Worm (Caenorhabditis elegans) whole organism, L4 larva: Measurements from ENCODE around the gene sre-37.

Experiments
- D1046.2 ChIP-seq: fragments of 200-800 bp; sonication (Bioruptor generic); IDR thresholded peaks from 2 replicates; pipeline ENCODE4 v1.3.6; 2022; ENCODE audit warnings: missing genetic modification characterization, missing compliant biosample characterization
- F10B5.3 ChIP-seq: sonication (generic microtip); optimal IDR thresholded peaks from 2 replicates; lab custom pipeline; 2016; ENCODE audit warnings: mild to moderate bottlenecking, missing genetic modification characterization, missing compliant biosample characterization
- F49E8.2 ChIP-seq: sonication (generic microtip); optimal IDR thresholded peaks from 2 replicates; lab custom pipeline; 2016; ENCODE audit warnings: missing compliant biosample characterization, mild to moderate bottlenecking, missing genetic modification characterization, borderline replicate concordance
- Y75B8A.6 ChIP-seq: fragments of 200-800 bp; sonication (Bioruptor generic); IDR thresholded peaks from 2 replicates; pipeline ENCODE4 v1.3.6; 2022; ENCODE audit warnings: missing genetic modification reagents, missing genetic modification characterization, missing compliant biosample characterization
- aha-1 ChIP-seq: fragments of 150-350 bp; peaks from one replicate; lab custom pipeline; 2014; ENCODE audit warnings: missing biosample characterization, missing genetic modification characterization
- aly-2 ChIP-seq: sonication (generic microtip); optimal IDR thresholded peaks from 2 replicates; lab custom pipeline; 2018; ENCODE audit warnings: missing biosample characterization, missing genetic modification characterization
- ces-1 ChIP-seq: fragments of 150-350 bp; sonication (generic microtip); optimal IDR thresholded peaks from 4 replicates; lab custom pipeline; 2014; ENCODE audit warnings: missing biosample characterization, missing genetic modification reagents, missing genetic modification characterization
- dmd-8 ChIP-seq: fragments of 200-800 bp; sonication (Bioruptor generic); IDR thresholded peaks from 2 replicates; pipeline ENCODE4 v1.3.6; 2022; ENCODE audit warnings: missing genetic modification characterization, missing compliant biosample characterization
- dve-1 ChIP-seq: sonication (generic microtip); optimal IDR thresholded peaks from 2 replicates; lab custom pipeline; 2017; ENCODE audit warnings: antibody characterized with exemption, mild to moderate bottlenecking, missing genetic modification characterization, missing compliant biosample characterization; ENCODE audit not compliant: insufficient read depth
- egl-27 ChIP-seq: sonication (generic microtip); optimal IDR thresholded peaks from 3 replicates; lab custom pipeline; 2017; ENCODE audit warnings: missing biosample characterization, missing genetic modification reagents, missing genetic modification characterization
- fkh-10 ChIP-seq: fragments of 150-350 bp; optimal IDR thresholded peaks from 2 replicates; lab custom pipeline; 2014; ENCODE audit warnings: missing biosample characterization, missing genetic modification reagents, missing genetic modification characterization
- hif-1 ChIP-seq, 2 experiments: sonication (generic microtip); optimal IDR thresholded peaks; 2 replicates each; lab custom pipeline; 2016 to 2017; ENCODE audit warnings: missing compliant biosample characterization in 2 of 2, missing genetic modification characterization in 2 of 2, missing genetic modification reagents in 2 of 2, missing genotype in 2 of 2, mild to moderate bottlenecking in 1 of 2
- lin-1 ChIP-seq: fragments of 200-800 bp; sonication (Bioruptor generic); IDR thresholded peaks from 2 replicates; pipeline ENCODE4 v1.3.6; 2022; ENCODE audit warnings: missing genetic modification reagents, missing genetic modification characterization, missing compliant biosample characterization
- lin-29 ChIP-seq: fragments of 200-800 bp; sonication (Bioruptor generic); IDR thresholded peaks from 2 replicates; pipeline ENCODE4 v1.3.6; 2022; ENCODE audit warnings: missing genetic modification reagents, missing genetic modification characterization, missing compliant biosample characterization
- lin-39 ChIP-seq: fragments of 150-350 bp; optimal IDR thresholded peaks from 2 replicates; lab custom pipeline; 2014; ENCODE audit warnings: missing biosample characterization, missing genetic modification reagents, missing genetic modification characterization
- lir-3 ChIP-seq: sonication (generic microtip); optimal IDR thresholded peaks from 2 replicates; lab custom pipeline; 2016; ENCODE audit warnings: mild to moderate bottlenecking, missing genetic modification characterization, missing compliant biosample characterization
- lsy-2 ChIP-seq, 2 experiments: fragments of 150-350 bp in 1 of 2; sonication (generic microtip) in 1 of 2; optimal IDR thresholded peaks; 2 replicates each; lab custom pipeline; 2014 to 2017; ENCODE audit warnings: missing biosample characterization in 2 of 2, missing genetic modification characterization in 2 of 2
- mdt-29 ChIP-seq: fragments of 200-800 bp; sonication (Bioruptor generic); IDR thresholded peaks from 2 replicates; pipeline ENCODE4 v1.3.6; 2022; ENCODE audit warnings: missing genetic modification reagents, missing genetic modification characterization, missing compliant biosample characterization
- mep-1 ChIP-seq: fragments of 150-350 bp; sonication (generic microtip); optimal IDR thresholded peaks from 3 replicates; lab custom pipeline; 2014; ENCODE audit warnings: missing biosample characterization, missing genetic modification characterization
- mes-2 ChIP-seq: sonication (generic microtip); optimal IDR thresholded peaks from 2 replicates; lab custom pipeline; 2016; ENCODE audit warnings: missing genotype, mild to moderate bottlenecking, missing genetic modification characterization, missing compliant biosample characterization; ENCODE audit not compliant: poor library complexity, severe bottlenecking
- mxl-2 ChIP-seq: fragments of 200-800 bp; sonication (Bioruptor generic); conservative IDR thresholded peaks from 2 replicates; pipeline ENCODE4 v1.3.6; 2022; ENCODE audit warnings: missing genetic modification reagents, missing genetic modification characterization, missing compliant biosample characterization
- nhr-25 ChIP-seq: sonication (generic microtip); optimal IDR thresholded peaks from 2 replicates; lab custom pipeline; 2017; ENCODE audit warnings: missing genetic modification characterization, mild to moderate bottlenecking, missing compliant biosample characterization, antibody characterized with exemption, moderate library complexity, borderline replicate concordance; ENCODE audit not compliant: insufficient read depth
- nhr-42 ChIP-seq: fragments of 200-800 bp; sonication (Bioruptor generic); IDR thresholded peaks from 2 replicates; pipeline ENCODE4 v1.3.6; 2022; ENCODE audit warnings: missing genetic modification characterization, missing compliant biosample characterization
- nhr-48 ChIP-seq: sonication (generic microtip); optimal IDR thresholded peaks from 2 replicates; lab custom pipeline; 2016; ENCODE audit warnings: mild to moderate bottlenecking, missing genetic modification characterization, missing compliant biosample characterization
- nhr-6 ChIP-seq: fragments of 150-350 bp; optimal IDR thresholded peaks from 2 replicates; lab custom pipeline; 2014; ENCODE audit warnings: missing biosample characterization, missing genetic modification characterization
- php-3 ChIP-seq: fragments of 200-800 bp; sonication (Bioruptor generic); IDR thresholded peaks from 2 replicates; pipeline ENCODE4 v1.3.6; 2022; ENCODE audit warnings: missing genetic modification reagents, missing genetic modification characterization, missing compliant biosample characterization
- pqm-1 ChIP-seq: sonication (generic microtip); optimal IDR thresholded peaks from 2 replicates; lab custom pipeline; 2017; ENCODE audit warnings: missing biosample characterization, missing genetic modification characterization
- sdz-12 ChIP-seq: fragments of 200-800 bp; sonication (Bioruptor generic); optimal IDR thresholded peaks from 2 replicates; lab custom pipeline; 2018; ENCODE audit warnings: mild to moderate bottlenecking, missing genetic modification characterization, missing compliant biosample characterization
- set-16 ChIP-seq: fragments of 200-800 bp; sonication (Bioruptor generic); IDR thresholded peaks from 2 replicates; pipeline ENCODE4 v1.3.6; 2022; ENCODE audit warnings: missing genetic modification reagents, missing genetic modification characterization, missing compliant biosample characterization
- spr-1 ChIP-seq: sonication (generic microtip); optimal IDR thresholded peaks from 2 replicates; lab custom pipeline; 2016; ENCODE audit warnings: mild to moderate bottlenecking, missing genetic modification characterization, missing compliant biosample characterization
- spr-3 ChIP-seq: fragments of 200-800 bp; sonication (Bioruptor generic); optimal IDR thresholded peaks from 2 replicates; lab custom pipeline; 2018; ENCODE audit warnings: mild to moderate bottlenecking, missing genetic modification characterization, missing compliant biosample characterization
- tra-1 ChIP-seq: fragments of 200-800 bp; sonication (Bioruptor generic); IDR thresholded peaks from 2 replicates; pipeline ENCODE4 v1.3.6; 2022; ENCODE audit warnings: missing genetic modification reagents, missing genetic modification characterization, missing compliant biosample characterization
- unc-130 ChIP-seq: sonication (generic microtip); optimal IDR thresholded peaks from 2 replicates; lab custom pipeline; 2016; ENCODE audit warnings: missing genetic modification reagents, missing genetic modification characterization, missing compliant biosample characterization
- zfp-2 ChIP-seq: sonication (generic microtip); optimal IDR thresholded peaks from 2 replicates; lab custom pipeline; 2016; ENCODE audit warnings: mild to moderate bottlenecking, missing genetic modification characterization, missing compliant biosample characterization

Gene sre-37

DNA sequence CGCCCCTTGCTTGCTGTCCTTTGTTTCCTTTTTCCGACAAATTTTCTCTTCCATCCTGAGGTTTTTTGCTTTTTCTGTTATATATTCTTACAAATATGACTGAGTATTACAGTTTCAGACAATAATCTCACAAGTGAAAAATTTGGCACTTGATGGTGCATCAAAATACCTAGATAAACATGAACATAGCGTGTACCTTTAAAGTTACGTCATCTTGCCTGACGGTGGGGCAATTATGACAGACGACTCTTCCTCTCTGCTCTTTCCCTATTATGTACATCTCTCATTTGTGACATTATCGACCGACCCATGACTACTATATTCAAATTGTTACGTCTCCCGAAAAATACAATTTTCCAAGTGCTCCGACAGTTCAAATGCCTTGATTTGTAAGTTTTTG, 17.0 kb downstream of the sre-37 start, which contains the start of gene fbxb-102:
fbxb-102 (plus strand) TSS at position 301 of the 400 bp plus-strand sequence.
- TF ChIP-seq mxl-2 (GFP tag; lab: Robert Waterston, UW) (no peak), zfp-2 (tag; lab: Kevin White, UChicago) (no peak), nhr-25 (tag; lab: Kevin White, UChicago) (no peak), nhr-6 (tag; lab: Kevin White, UChicago) (no peak), lin-39 (tag; lab: Kevin White, UChicago) (no peak), lsy-2 (tag; optimal IDR thresholded peaks at IDR 0.05; lab: Kevin White, UChicago) (no peak), mep-1 (no peak), lin-29 (GFP tag; lab: Robert Waterston, UW) (no peak), pqm-1 (tag; lab: Kevin White, UChicago) (no peak), nhr-48 (tag; lab: Kevin White, UChicago) (no peak), egl-27 (no peak), fkh-10 (GFP tag; lab: Kevin White, UChicago) (no peak), aly-2 (no peak), lir-3 (no peak), nhr-42 (GFP tag; lab: Robert Waterston, UW) (no peak), sdz-12 (GFP tag; lab: Kevin White, UChicago) (no peak), lin-1 (GFP tag; lab: Robert Waterston, UW) (no peak), spr-3 (GFP tag; lab: Kevin White, UChicago) (no peak)

DNA sequence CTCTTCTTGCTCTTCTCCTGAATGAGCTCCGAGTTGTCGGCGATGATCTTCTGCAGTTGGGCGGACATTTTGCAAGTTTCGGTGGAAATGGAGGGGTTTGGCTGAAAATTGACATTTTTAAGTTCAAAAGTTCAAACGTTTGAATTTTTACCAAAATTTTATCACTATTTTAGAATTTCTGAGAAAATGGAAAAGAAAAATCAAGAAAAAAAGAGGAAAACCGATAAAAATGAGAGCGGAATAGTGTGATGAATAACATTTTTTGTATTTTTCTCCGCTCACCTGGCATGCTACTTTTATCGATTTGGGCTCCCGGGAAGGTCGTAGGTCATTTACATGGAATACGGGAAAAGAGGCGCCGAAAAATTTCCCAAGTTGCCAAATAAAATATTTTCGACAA, 19.4 kb downstream of the sre-37 start, which contains the start of gene F15A4.10:
F15A4.10 (minus strand) TSS at position 101 of the 400 bp plus-strand sequence.
- TF ChIP-seq F10B5.3 (tag; lab: Kevin White, UChicago) (no peak), set-16 (GFP tag; lab: Robert Waterston, UW) (0 out of 2 replicates have a peak, but pooled peaks have one; percentile 0)
- TF ChIP-seq, all 104 proteins: peak for 1

DNA sequence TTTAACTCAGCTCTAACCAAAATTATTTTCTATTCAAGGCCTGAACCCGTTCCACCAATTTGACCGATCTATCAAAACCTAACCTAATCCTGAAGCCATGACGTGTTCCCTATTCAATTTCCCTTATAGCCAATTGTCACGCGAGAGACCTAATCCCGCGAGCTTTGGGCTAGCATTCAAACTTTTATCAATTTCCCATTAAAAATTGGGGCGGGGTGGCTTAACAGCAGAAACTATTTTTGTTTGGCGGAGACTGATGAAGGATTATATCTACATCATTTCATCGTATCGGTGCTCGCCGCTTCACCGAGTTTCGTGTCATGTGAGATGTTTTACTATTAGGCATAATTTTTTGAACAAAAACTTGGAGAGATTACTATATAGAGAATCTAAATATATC, 23.2 kb downstream of the sre-37 start:
- TF ChIP-seq dmd-8 (GFP tag; lab: Robert Waterston, UW): no peak
- no peak for TF ChIP-seq Y75B8A.6
- no peak for TF ChIP-seq mdt-29 (GFP tag; lab: Robert Waterston, UW)
- TF ChIP-seq hif-1 (tag; optimal IDR thresholded peaks at IDR 0.05; lab: Kevin White, UChicago): no peak
- TF ChIP-seq tra-1: no peak
- TF ChIP-seq F49E8.2 (tag; lab: Kevin White, UChicago): no peak
- no peak for TF ChIP-seq php-3
- no peak for TF ChIP-seq F10B5.3 (tag; lab: Kevin White, UChicago)
- no peak for TF ChIP-seq ces-1 (GFP tag; lab: Kevin White, UChicago)
- TF ChIP-seq sdz-12 (GFP tag; lab: Kevin White, UChicago): no peak
- no peak for TF ChIP-seq aha-1 (tag; lab: Kevin White, UChicago)
- no peak for TF ChIP-seq dve-1 (tag; lab: Kevin White, UChicago)
- TF ChIP-seq, all 104 proteins: peak for 0

DNA sequence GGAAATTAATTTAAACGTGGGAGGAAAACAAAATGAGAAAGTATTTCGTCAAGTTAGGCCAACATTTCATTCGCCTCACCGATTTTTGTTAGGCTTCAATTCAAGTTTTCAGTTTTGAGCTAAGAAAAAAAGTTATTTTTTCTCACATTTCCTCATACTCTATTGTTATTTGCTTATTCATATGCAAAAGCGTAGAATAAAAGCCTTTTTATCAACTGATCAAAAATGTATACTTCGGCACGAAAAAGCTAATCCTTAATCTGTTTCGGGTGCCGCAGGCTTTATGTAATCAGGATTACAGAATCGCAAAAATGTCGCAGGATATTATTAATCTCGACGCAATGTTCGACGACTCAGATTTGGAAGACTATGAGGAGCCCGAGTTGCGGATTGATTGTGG, 24.2 kb downstream of the sre-37 start, which contains the start of gene T21B4.15:
T21B4.15 (plus strand) TSS at position 301 of the 400 bp plus-strand sequence.
- TF ChIP-seq mes-2 (tag; lab: Kevin White, UChicago): no peak
- no peak for TF ChIP-seq spr-1 (tag; lab: Kevin White, UChicago)
- TF ChIP-seq egl-27: no peak
- TF ChIP-seq unc-130 (GFP tag; lab: Kevin White, UChicago): no peak
- no peak for TF ChIP-seq nhr-25 (tag; lab: Kevin White, UChicago)
- TF ChIP-seq D1046.2 (GFP tag; lab: Robert Waterston, UW): no peak
- TF ChIP-seq, all 104 proteins: peak for 0
